Worm (Caenorhabditis elegans) whole organism, early embryonic: Measurements from ENCODE around the gene aagr-4.

Experiments
- B0310.2 ChIP-seq: sonication (generic microtip); optimal IDR thresholded peaks from 2 replicates; lab custom pipeline; 2016; ENCODE audit warnings: mild to moderate bottlenecking, missing genetic modification characterization, missing compliant biosample characterization
- ama-1 ChIP-seq: fragments of 150-350 bp; optimal IDR thresholded peaks from 2 replicates; lab custom pipeline; 2014
- ceh-13 ChIP-seq: fragments of 200-800 bp; sonication (Bioruptor generic); optimal IDR thresholded peaks from 2 replicates; lab custom pipeline; 2018; ENCODE audit warnings: mild to moderate bottlenecking, missing genetic modification characterization, missing compliant biosample characterization
- ceh-36 ChIP-seq: sonication (generic microtip); optimal IDR thresholded peaks from 2 replicates; lab custom pipeline; 2016; ENCODE audit warnings: missing genetic modification characterization, inconsistent platforms, missing compliant biosample characterization
- ets-7 ChIP-seq: sonication (generic microtip); optimal IDR thresholded peaks from 2 replicates; lab custom pipeline; 2016; ENCODE audit warnings: missing genotype, missing genetic modification characterization, missing compliant biosample characterization
- flt-1 ChIP-seq: fragments of 200-800 bp; sonication (Bioruptor generic); IDR thresholded peaks from 2 replicates; pipeline ENCODE4 v1.3.6; 2022; ENCODE audit warnings: missing genetic modification characterization, missing compliant biosample characterization
- hnd-1 ChIP-seq: sonication (generic microtip); optimal IDR thresholded peaks from 2 replicates; lab custom pipeline; 2016; ENCODE audit warnings: missing genetic modification characterization, missing compliant biosample characterization
- pes-1 ChIP-seq: fragments of 200-800 bp; sonication (Bioruptor generic); IDR thresholded peaks from 2 replicates; pipeline ENCODE4 v1.3.6; 2022; ENCODE audit warnings: missing genetic modification reagents, missing genetic modification characterization, missing compliant biosample characterization
- scrt-1 ChIP-seq: fragments of 200-800 bp; sonication (Bioruptor generic); IDR thresholded peaks from 2 replicates; pipeline ENCODE4 v1.3.6; 2022; ENCODE audit warnings: missing genetic modification characterization, missing compliant biosample characterization
- tbx-11 ChIP-seq: fragments of 200-800 bp; sonication (Bioruptor generic); IDR thresholded peaks from 2 replicates; pipeline ENCODE4 v1.3.6; 2022; ENCODE audit warnings: missing genetic modification characterization, missing compliant biosample characterization

DNA sequence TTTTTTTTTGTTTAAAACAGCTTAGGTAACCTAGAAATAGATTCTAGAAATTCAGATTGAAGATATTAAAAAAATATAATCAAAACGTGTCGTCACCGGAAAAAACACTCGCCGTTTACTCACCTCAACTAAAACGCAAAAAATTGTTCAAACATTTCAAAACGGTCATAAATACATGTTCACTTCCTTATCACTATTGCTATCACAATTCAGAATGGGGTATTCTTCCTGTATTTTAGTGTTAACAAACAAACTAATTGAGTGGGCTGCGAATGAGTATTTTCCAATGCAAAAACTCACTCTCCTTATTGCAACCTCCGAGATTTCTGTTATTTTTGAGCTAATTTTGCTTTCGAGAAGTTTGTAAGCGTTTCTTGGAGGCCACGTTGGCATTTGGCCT, 10.6 kb upstream of the aagr-4 start, which contains the start of gene F52D1.2:
- TF ChIP-seq tbx-11 (GFP tag; lab: Robert Waterston, UW) (no peak), hnd-1 (tag; lab: Kevin White, UChicago) (no peak), flt-1 (GFP tag; lab: Robert Waterston, UW) (no peak), ceh-36 (no peak), ama-1 (lab: Kevin White, UChicago) (no peak), B0310.2 (tag; lab: Kevin White, UChicago) (no peak), scrt-1 (GFP tag; lab: Robert Waterston, UW) (no peak), ets-7 (tag; lab: Kevin White, UChicago) (no peak), pes-1 (GFP tag; lab: Robert Waterston, UW) (no peak), ceh-13 (no peak)
